Fruit fly (Drosophila melanogaster) whole organism, embryonic: ENCODE results near the gene HemK2.

Source experiments
- BEAF-32 ChIP-seq: fragments of 200-800 bp; sonication (Bioruptor generic); optimal IDR thresholded peaks from 3 replicates; lab custom pipeline; 2017; ENCODE audit warnings: missing biosample characterization, missing genetic modification characterization, mild to moderate bottlenecking, moderate library complexity, missing genetic modification reagents
- Blimp-1 ChIP-seq: fragments of 200-800 bp; sonication (Bioruptor generic); optimal IDR thresholded peaks from 3 replicates; lab custom pipeline; 2018; ENCODE audit warnings: missing biosample characterization, missing genetic modification characterization, mild to moderate bottlenecking, moderate library complexity, missing genetic modification reagents
- CG10274 ChIP-seq: fragments of 200-800 bp; sonication (Bioruptor generic); optimal IDR thresholded peaks from 3 replicates; lab custom pipeline; 2017; ENCODE audit warnings: missing biosample characterization, mild to moderate bottlenecking, missing genetic modification characterization
- CG10543 ChIP-seq: fragments of 200-800 bp; sonication (Bioruptor generic); optimal IDR thresholded peaks from 3 replicates; lab custom pipeline; 2017; ENCODE audit warnings: missing biosample characterization, mild to moderate bottlenecking, missing genetic modification characterization, moderate library complexity
- CG12104 ChIP-seq: fragments of 200-800 bp; sonication (Bioruptor generic); optimal IDR thresholded peaks from 3 replicates; lab custom pipeline; 2016; ENCODE audit warnings: missing biosample characterization, missing genetic modification characterization
- CG12299 ChIP-seq: fragments of 200-800 bp; sonication (Bioruptor generic); optimal IDR thresholded peaks from 2 replicates; lab custom pipeline; 2018; ENCODE audit warnings: missing biosample characterization, mild to moderate bottlenecking, missing genetic modification characterization
- CG12769 ChIP-seq: fragments of 200-800 bp; sonication (Bioruptor generic); optimal IDR thresholded peaks from 2 replicates; lab custom pipeline; 2019; ENCODE audit warnings: missing biosample characterization, mild to moderate bottlenecking, missing genetic modification characterization, moderate library complexity
- CG13123 ChIP-seq: fragments of 200-800 bp; sonication (Bioruptor generic); optimal IDR thresholded peaks from 2 replicates; lab custom pipeline; 2016; ENCODE audit warnings: missing biosample characterization, missing genetic modification characterization
- CG13894 ChIP-seq: fragments of 200-800 bp; sonication (Bioruptor generic); optimal IDR thresholded peaks from 3 replicates; lab custom pipeline; 2018; ENCODE audit warnings: missing biosample characterization, mild to moderate bottlenecking, missing genetic modification characterization, moderate library complexity
- CG15479 ChIP-seq: fragments of 200-800 bp; sonication (Bioruptor generic); optimal IDR thresholded peaks from 3 replicates; lab custom pipeline; 2019; ENCODE audit warnings: missing biosample characterization, mild to moderate bottlenecking, missing genetic modification characterization, moderate library complexity
- CG15514 ChIP-seq: fragments of 200-800 bp; sonication (Bioruptor generic); optimal IDR thresholded peaks from 3 replicates; lab custom pipeline; 2017; ENCODE audit warnings: missing biosample characterization, missing genetic modification characterization, mild to moderate bottlenecking, moderate library complexity, missing genetic modification reagents
- CG16779 ChIP-seq: fragments of 200-800 bp; sonication (Bioruptor generic); IDR thresholded peaks from 2 replicates; pipeline ENCODE4 v1.3.6; 2022; ENCODE audit warnings: missing biosample characterization, missing genetic modification characterization
- CG30431 ChIP-seq: fragments of 200-800 bp; sonication (Bioruptor generic); optimal IDR thresholded peaks from 2 replicates; lab custom pipeline; 2017; ENCODE audit warnings: missing biosample characterization, missing genetic modification characterization
- CG34376 ChIP-seq: fragments of 200-800 bp; sonication (Bioruptor generic); optimal IDR thresholded peaks from 2 replicates; lab custom pipeline; 2018; ENCODE audit warnings: missing biosample characterization, mild to moderate bottlenecking, missing genetic modification characterization
- CG6683 ChIP-seq: fragments of 200-800 bp; sonication (Bioruptor generic); optimal IDR thresholded peaks from 2 replicates; lab custom pipeline; 2017; ENCODE audit warnings: missing biosample characterization, mild to moderate bottlenecking, missing genetic modification characterization, missing genetic modification reagents
- CG7786 ChIP-seq: fragments of 200-800 bp; sonication (Bioruptor generic); optimal IDR thresholded peaks from 2 replicates; lab custom pipeline; 2016; ENCODE audit warnings: missing biosample characterization, missing genetic modification characterization
- CG8290 ChIP-seq, 3 experiments: fragments of 200-800 bp; sonication (Bioruptor generic); optimal IDR thresholded peaks; 2 replicates each; lab custom pipeline; 2016 to 2019; ENCODE audit warnings: missing biosample characterization in 3 of 3, missing genetic modification characterization in 3 of 3, mild to moderate bottlenecking in 2 of 3, moderate library complexity in 1 of 3
- D19B ChIP-seq: fragments of 200-800 bp; sonication (Bioruptor generic); optimal IDR thresholded peaks from 2 replicates; lab custom pipeline; 2017; ENCODE audit warnings: missing biosample characterization, mild to moderate bottlenecking, missing genetic modification characterization
- Dad ChIP-seq: fragments of 200-800 bp; sonication (Bioruptor generic); optimal IDR thresholded peaks from 3 replicates; lab custom pipeline; 2016; ENCODE audit warnings: missing biosample characterization, missing genetic modification characterization
- Deaf1 ChIP-seq: fragments of 200-800 bp; optimal IDR thresholded peaks from 3 replicates; lab custom pipeline; 2019; ENCODE audit warnings: missing biosample characterization, mild to moderate bottlenecking, missing genetic modification characterization, moderate library complexity
- Eip74EF ChIP-seq, 2 experiments: fragments of 200-800 bp in 1 of 2; fragments of >200 bp in 1 of 2; sonication (Bioruptor generic) in 1 of 2; optimal IDR thresholded peaks; 2 replicates each; lab custom pipeline; 2017 to 2019; ENCODE audit warnings: missing biosample characterization in 2 of 2, missing genetic modification characterization in 2 of 2, mild to moderate bottlenecking in 1 of 2, moderate library complexity in 1 of 2
- Hey ChIP-seq: fragments of 200-800 bp; sonication (Bioruptor generic); optimal IDR thresholded peaks from 3 replicates; lab custom pipeline; 2018; ENCODE audit warnings: missing biosample characterization, mild to moderate bottlenecking, missing genetic modification characterization
- HmgZ ChIP-seq: fragments of 200-800 bp; sonication (Bioruptor generic); optimal IDR thresholded peaks from 2 replicates; lab custom pipeline; 2018; ENCODE audit warnings: missing biosample characterization, mild to moderate bottlenecking, missing genetic modification characterization
- Side ChIP-seq: fragments of 200-800 bp; sonication (Bioruptor generic); optimal IDR thresholded peaks from 2 replicates; lab custom pipeline; 2016; ENCODE audit warnings: missing biosample characterization, missing genetic modification characterization
- Sry-β ChIP-seq: fragments of 200-800 bp; sonication (Bioruptor generic); optimal IDR thresholded peaks from 2 replicates; lab custom pipeline; 2018; ENCODE audit warnings: missing biosample characterization, mild to moderate bottlenecking, missing genetic modification characterization, moderate library complexity
- Tbp ChIP-seq: fragments of >200 bp; optimal IDR thresholded peaks from 2 replicates; lab custom pipeline; 2018; ENCODE audit warnings: missing biosample characterization, missing genetic modification characterization
- Trl ChIP-seq, 3 experiments: fragments of >200 bp in 2 of 3; fragments of 200-800 bp in 1 of 3; sonication (Bioruptor generic) in 1 of 3; optimal IDR thresholded peaks; 2 replicates in 1 of 3; 3 replicates in 2 of 3; lab custom pipeline; 2016 to 2017; ENCODE audit warnings: missing biosample characterization in 1 of 3, missing genetic modification characterization in 1 of 3
- YL-1 ChIP-seq: fragments of 200-800 bp; sonication (Bioruptor generic); optimal IDR thresholded peaks from 3 replicates; lab custom pipeline; 2017; ENCODE audit warnings: missing biosample characterization, mild to moderate bottlenecking, missing genetic modification characterization
- abd-A ChIP-seq: fragments of 200-800 bp; sonication (Bioruptor generic); optimal IDR thresholded peaks from 3 replicates; lab custom pipeline; 2019; ENCODE audit warnings: missing biosample characterization, mild to moderate bottlenecking, missing genetic modification characterization, moderate library complexity
- bbx ChIP-seq: fragments of 200-800 bp; sonication (Bioruptor generic); IDR thresholded peaks from 2 replicates; pipeline ENCODE4 v1.3.6; 2022; ENCODE audit warnings: missing biosample characterization, missing genetic modification characterization; ENCODE audit not compliant: partially characterized antibody
- bowl ChIP-seq: fragments of 200-800 bp; sonication (Bioruptor generic); IDR thresholded peaks from 2 replicates; pipeline ENCODE4 v1.3.6; 2022; ENCODE audit warnings: missing biosample characterization, missing genetic modification characterization
- chm ChIP-seq: fragments of 200-800 bp; sonication (Bioruptor generic); IDR thresholded peaks from 2 replicates; pipeline ENCODE4 v1.3.6; 2022; ENCODE audit warnings: missing biosample characterization, missing genetic modification characterization
- corto ChIP-seq: fragments of 200-800 bp; sonication (Bioruptor generic); optimal IDR thresholded peaks from 2 replicates; lab custom pipeline; 2016; ENCODE audit warnings: missing biosample characterization, mild to moderate bottlenecking, missing genetic modification characterization, moderate library complexity
- danr ChIP-seq: fragments of 200-800 bp; sonication (Bioruptor generic); IDR thresholded peaks from 2 replicates; pipeline ENCODE4 v1.3.6; 2022; ENCODE audit warnings: missing biosample characterization, missing genetic modification characterization
- en ChIP-seq: fragments of 200-800 bp; sonication (Bioruptor generic); optimal IDR thresholded peaks from 2 replicates; lab custom pipeline; 2016; ENCODE audit warnings: missing biosample characterization, missing genetic modification characterization
- exex ChIP-seq: fragments of 200-800 bp; sonication (Bioruptor generic); optimal IDR thresholded peaks from 4 replicates; lab custom pipeline; 2018; ENCODE audit warnings: missing biosample characterization, mild to moderate bottlenecking, missing genetic modification characterization, moderate library complexity
- ftz-f1 ChIP-seq: fragments of 200-800 bp; sonication (Bioruptor generic); optimal IDR thresholded peaks from 2 replicates; lab custom pipeline; 2016; ENCODE audit warnings: missing biosample characterization, missing genetic modification characterization
- gro ChIP-seq: fragments of 200-800 bp; sonication (Bioruptor generic); optimal IDR thresholded peaks from 2 replicates; lab custom pipeline; 2016; ENCODE audit warnings: missing biosample characterization, missing genetic modification characterization
- ham ChIP-seq: fragments of 200-800 bp; sonication (Bioruptor generic); IDR thresholded peaks from 2 replicates; pipeline ENCODE4 v1.3.6; 2022; ENCODE audit warnings: missing biosample characterization, missing genetic modification characterization
- lbe ChIP-seq: fragments of 200-800 bp; sonication (Bioruptor generic); optimal IDR thresholded peaks from 2 replicates; lab custom pipeline; 2016; ENCODE audit warnings: missing biosample characterization, mild to moderate bottlenecking, missing genetic modification characterization
- mirr ChIP-seq: fragments of 200-800 bp; sonication (Bioruptor generic); optimal IDR thresholded peaks from 3 replicates; lab custom pipeline; 2018; ENCODE audit warnings: missing biosample characterization, mild to moderate bottlenecking, missing genetic modification characterization
- org-1 ChIP-seq: fragments of 200-800 bp; sonication (Bioruptor generic); optimal IDR thresholded peaks from 2 replicates; lab custom pipeline; 2017; ENCODE audit warnings: missing biosample characterization, missing genetic modification characterization
- pfk ChIP-seq: fragments of 200-800 bp; sonication (Bioruptor generic); optimal IDR thresholded peaks from 2 replicates; lab custom pipeline; 2018; ENCODE audit warnings: missing biosample characterization, mild to moderate bottlenecking, missing genetic modification characterization, moderate library complexity
- rib ChIP-seq: fragments of 200-800 bp; sonication (Bioruptor generic); IDR thresholded peaks from 2 replicates; pipeline ENCODE4 v1.3.6; 2022; ENCODE audit warnings: missing biosample characterization, missing genetic modification characterization
- sd ChIP-seq: fragments of 200-800 bp; sonication (Bioruptor generic); optimal IDR thresholded peaks from 3 replicates; lab custom pipeline; 2018; ENCODE audit warnings: missing biosample characterization, mild to moderate bottlenecking, missing genetic modification characterization, moderate library complexity
- sug ChIP-seq: fragments of 200-800 bp; optimal IDR thresholded peaks from 2 replicates; lab custom pipeline; 2019; ENCODE audit warnings: missing biosample characterization, mild to moderate bottlenecking, missing genetic modification characterization, moderate library complexity
- tll ChIP-seq, 2 experiments: fragments of 200-800 bp in 1 of 2; fragments of >200 bp in 1 of 2; sonication (Bioruptor generic) in 1 of 2; optimal IDR thresholded peaks; 2 replicates each; lab custom pipeline; 2017 to 2019; ENCODE audit warnings: missing biosample characterization in 2 of 2, missing genetic modification characterization in 2 of 2, mild to moderate bottlenecking in 1 of 2, moderate library complexity in 1 of 2
- unpg ChIP-seq: fragments of 200-800 bp; sonication (Bioruptor generic); optimal IDR thresholded peaks from 3 replicates; lab custom pipeline; 2018; ENCODE audit warnings: missing biosample characterization, mild to moderate bottlenecking, missing genetic modification characterization, moderate library complexity

HemK2 gene

dm6 chr2L:2751085-2751710 is 8.3 kb downstream of the HemK2 start:
- TF ChIP-seq CG15479 (GFP tag; lab: Kevin White, UChicago) (peak; percentile 70), CG12769 (tag; lab: Kevin White, UChicago) (peak; percentile 82), Sry-β (GFP tag; lab: Kevin White, UChicago) (no peak), org-1 (no peak), unpg (GFP tag; lab: Kevin White, UChicago) (no peak), CG13894 (peak; percentile 97), CG8290 (GFP tag; optimal IDR thresholded peaks at IDR 0.05; lab: Kevin White, UChicago) (no peak), CG8290 (tag; optimal IDR thresholded peaks at IDR 0.05; lab: Kevin White, UChicago) (peak in 1 of 2 experiments; percentile 53), mirr (GFP tag; lab: Kevin White, UChicago) (peak; percentile 73), CG15514 (GFP tag; lab: Kevin White, UChicago) (peak; percentile 41), Dad (no peak), CG7786 (GFP tag; lab: Kevin White, UChicago) (no peak), HmgZ (tag; lab: Kevin White, UChicago) (peak; percentile 32), Blimp-1 (GFP tag; lab: Kevin White, UChicago) (no peak), CG16779 (GFP tag; lab: Robert Waterston, UW) (no peak), Tbp (GFP tag; lab: Kevin White, UChicago) (no peak), Hey (tag; lab: Kevin White, UChicago) (peak; percentile 15), chm (no peak), CG34376 (peak; percentile 44), ftz-f1 (GFP tag; lab: Kevin White, UChicago) (peak; percentile 5), CG12104 (GFP tag; lab: Kevin White, UChicago) (no peak), pfk (GFP tag; lab: Kevin White, UChicago) (no peak), en (no peak), CG30431 (GFP tag; lab: Kevin White, UChicago) (no peak), Eip74EF (GFP tag; optimal IDR thresholded peaks at IDR 0.05; lab: Kevin White, UChicago) (no peak), CG13123 (GFP tag; lab: Kevin White, UChicago) (no peak), CG10543 (GFP tag; lab: Kevin White, UChicago) (peak; percentile 89), CG6683 (GFP tag; lab: Kevin White, UChicago) (no peak), bbx (GFP tag; lab: Robert Waterston, UW) (no peak), ham (GFP tag; lab: Robert Waterston, UW) (no peak), CG12299 (tag; lab: Kevin White, UChicago) (no peak), bowl (GFP tag; lab: Robert Waterston, UW) (no peak), Trl (optimal IDR thresholded peaks at IDR 0.05; lab: Kevin White, UChicago) (peak in 1 of 2 experiments; percentile 55), Trl (GFP tag; optimal IDR thresholded peaks at IDR 0.05; lab: Kevin White, UChicago) (no peak), corto (GFP tag; lab: Kevin White, UChicago) (peak; percentile 36), D19B (GFP tag; lab: Kevin White, UChicago) (peak; percentile 94), YL-1 (no peak), gro (GFP tag; lab: Kevin White, UChicago) (peak; percentile 36), Side (GFP tag; lab: Kevin White, UChicago) (no peak), rib (GFP tag; lab: Robert Waterston, UW) (no peak), BEAF-32 (peak; percentile 4), sd (tag; lab: Kevin White, UChicago) (peak; percentile 82), CG10274 (no peak), abd-A (tag; lab: Kevin White, UChicago) (no peak), danr (GFP tag; lab: Robert Waterston, UW) (no peak), tll (GFP tag; optimal IDR thresholded peaks at IDR 0.05; lab: Kevin White, UChicago) (no peak), sug (peak; percentile 81), Deaf1 (tag; lab: Kevin White, UChicago) (peak; percentile 79), exex (tag; lab: Kevin White, UChicago) (peak; percentile 77), lbe (GFP tag; lab: Kevin White, UChicago) (peak; percentile 17)
